Fruit fly (Drosophila melanogaster) whole organism, embryonic: ENCODE results near the gene ash1.

ENCODE experiments used
- Antp ChIP-seq: fragments of 200-800 bp; sonication (Bioruptor generic); optimal IDR thresholded peaks from 3 replicates; lab custom pipeline; 2016; ENCODE audit warnings: missing biosample characterization, missing genetic modification characterization
- CG10543 ChIP-seq: fragments of 200-800 bp; sonication (Bioruptor generic); optimal IDR thresholded peaks from 3 replicates; lab custom pipeline; 2017; ENCODE audit warnings: missing biosample characterization, mild to moderate bottlenecking, missing genetic modification characterization, moderate library complexity
- CG10654 ChIP-seq: fragments of 200-800 bp; sonication (Bioruptor generic); optimal IDR thresholded peaks from 2 replicates; lab custom pipeline; 2016; ENCODE audit warnings: missing biosample characterization, missing genetic modification characterization
- CG11560 ChIP-seq: fragments of 200-800 bp; sonication (Bioruptor generic); IDR thresholded peaks from 3 replicates; pipeline ENCODE4 v1.3.6; 2022; ENCODE audit warnings: missing biosample characterization, missing genetic modification characterization
- CG11723 ChIP-seq: fragments of 200-800 bp; sonication (Bioruptor generic); optimal IDR thresholded peaks from 2 replicates; lab custom pipeline; 2017; ENCODE audit warnings: missing biosample characterization, mild to moderate bottlenecking, missing genetic modification characterization
- CG12219 ChIP-seq: fragments of 200-800 bp; sonication (Bioruptor generic); optimal IDR thresholded peaks from 3 replicates; lab custom pipeline; 2018; ENCODE audit warnings: missing biosample characterization, mild to moderate bottlenecking, missing genetic modification characterization
- CG13624 ChIP-seq: fragments of 200-800 bp; sonication (Bioruptor generic); optimal IDR thresholded peaks from 2 replicates; lab custom pipeline; 2016; ENCODE audit warnings: missing biosample characterization, missing genetic modification characterization
- CG14050 ChIP-seq: fragments of 200-800 bp; sonication (Bioruptor generic); IDR thresholded peaks from 3 replicates; pipeline ENCODE4 v1.3.6; 2022; ENCODE audit warnings: missing biosample characterization, missing genetic modification characterization
- CG14441 ChIP-seq: fragments of 200-800 bp; sonication (Bioruptor generic); IDR thresholded peaks from 2 replicates; pipeline ENCODE4 v1.3.6; 2022; ENCODE audit warnings: missing biosample characterization, missing genetic modification characterization
- CG15696 ChIP-seq: fragments of 200-800 bp; sonication (Bioruptor generic); optimal IDR thresholded peaks from 2 replicates; lab custom pipeline; 2019; ENCODE audit warnings: missing biosample characterization, mild to moderate bottlenecking, missing genetic modification characterization, moderate library complexity
- CG17612 ChIP-seq: fragments of 200-800 bp; sonication (Bioruptor generic); IDR thresholded peaks from 2 replicates; pipeline ENCODE4 v1.3.6; 2022; ENCODE audit warnings: missing biosample characterization, missing genetic modification characterization
- CG17912 ChIP-seq: fragments of 200-800 bp; sonication (Bioruptor generic); optimal IDR thresholded peaks from 2 replicates; lab custom pipeline; 2018; ENCODE audit warnings: missing biosample characterization, mild to moderate bottlenecking, missing genetic modification characterization
- CG1832 ChIP-seq: fragments of 200-800 bp; sonication (Bioruptor generic); optimal IDR thresholded peaks from 2 replicates; lab custom pipeline; 2017; ENCODE audit warnings: missing biosample characterization, mild to moderate bottlenecking, missing genetic modification characterization, inconsistent platforms
- CG18599 ChIP-seq: fragments of 200-800 bp; sonication (Bioruptor generic); optimal IDR thresholded peaks from 3 replicates; lab custom pipeline; 2017; ENCODE audit warnings: missing biosample characterization, missing genetic modification characterization, mild to moderate bottlenecking, moderate library complexity, missing genetic modification reagents
- CG31441 ChIP-seq: fragments of 200-800 bp; sonication (Bioruptor generic); IDR thresholded peaks from 2 replicates; pipeline ENCODE4 v1.3.6; 2022; ENCODE audit warnings: missing biosample characterization, missing genetic modification characterization
- CG32767 ChIP-seq: fragments of 200-800 bp; sonication (Bioruptor generic); IDR thresholded peaks from 2 replicates; pipeline ENCODE4 v1.3.6; 2022; ENCODE audit warnings: missing biosample characterization, missing genetic modification characterization
- CG34422 ChIP-seq: fragments of 200-800 bp; sonication (Bioruptor generic); IDR thresholded peaks from 3 replicates; pipeline ENCODE4 v1.3.6; 2022; ENCODE audit warnings: missing biosample characterization, missing genetic modification characterization
- CG4360 ChIP-seq: fragments of 200-800 bp; sonication (Bioruptor generic); IDR thresholded peaks from 2 replicates; pipeline ENCODE4 v1.3.6; 2022; ENCODE audit warnings: missing biosample characterization, missing genetic modification characterization
- CG6689 ChIP-seq: fragments of 200-800 bp; sonication (Bioruptor generic); IDR thresholded peaks from 2 replicates; pipeline ENCODE4 v1.3.6; 2022; ENCODE audit warnings: missing biosample characterization, missing genetic modification characterization
- CG7987 ChIP-seq: fragments of 200-800 bp; sonication (Bioruptor generic); optimal IDR thresholded peaks from 2 replicates; lab custom pipeline; 2018; ENCODE audit warnings: missing biosample characterization, mild to moderate bottlenecking, missing genetic modification characterization, moderate library complexity
- CG8359 ChIP-seq: fragments of 200-800 bp; sonication (Bioruptor generic); optimal IDR thresholded peaks from 2 replicates; lab custom pipeline; 2017; ENCODE audit warnings: missing biosample characterization, mild to moderate bottlenecking, missing genetic modification characterization, borderline replicate concordance
- Camta ChIP-seq: fragments of 200-800 bp; sonication (Bioruptor generic); optimal IDR thresholded peaks from 2 replicates; lab custom pipeline; 2016; ENCODE audit warnings: missing biosample characterization, missing genetic modification characterization
- Eip74EF ChIP-seq, 2 experiments: fragments of 200-800 bp in 1 of 2; fragments of >200 bp in 1 of 2; sonication (Bioruptor generic) in 1 of 2; optimal IDR thresholded peaks; 2 replicates each; lab custom pipeline; 2017 to 2019; ENCODE audit warnings: missing biosample characterization in 2 of 2, missing genetic modification characterization in 2 of 2, mild to moderate bottlenecking in 1 of 2, moderate library complexity in 1 of 2
- Mes4 ChIP-seq: fragments of 200-800 bp; sonication (Bioruptor generic); optimal IDR thresholded peaks from 2 replicates; lab custom pipeline; 2016; ENCODE audit warnings: missing biosample characterization, missing genetic modification characterization
- NC2α ChIP-seq: fragments of 200-800 bp; sonication (Bioruptor generic); optimal IDR thresholded peaks from 2 replicates; lab custom pipeline; 2016; ENCODE audit warnings: missing biosample characterization, missing genetic modification characterization
- Nf-YB ChIP-seq: fragments of 200-800 bp; sonication (Bioruptor generic); optimal IDR thresholded peaks from 3 replicates; lab custom pipeline; 2019; ENCODE audit warnings: missing biosample characterization, mild to moderate bottlenecking, missing genetic modification characterization, moderate library complexity
- Rfx ChIP-seq: fragments of 200-800 bp; sonication (Bioruptor generic); IDR thresholded peaks from 2 replicates; pipeline ENCODE4 v1.3.6; 2022; ENCODE audit warnings: missing biosample characterization, missing genetic modification characterization
- Sox100B ChIP-seq: fragments of 200-800 bp; sonication (Bioruptor generic); optimal IDR thresholded peaks from 3 replicates; lab custom pipeline; 2018; ENCODE audit warnings: missing biosample characterization, mild to moderate bottlenecking, missing genetic modification characterization
- abd-A ChIP-seq: fragments of 200-800 bp; sonication (Bioruptor generic); optimal IDR thresholded peaks from 3 replicates; lab custom pipeline; 2019; ENCODE audit warnings: missing biosample characterization, mild to moderate bottlenecking, missing genetic modification characterization, moderate library complexity
- ac ChIP-seq: fragments of 200-800 bp; sonication (Bioruptor generic); optimal IDR thresholded peaks from 3 replicates; lab custom pipeline; 2017; ENCODE audit warnings: missing biosample characterization, mild to moderate bottlenecking, missing genetic modification characterization
- chif ChIP-seq, 2 experiments: fragments of 200-800 bp; sonication (Bioruptor generic); optimal IDR thresholded peaks; 3 replicates each; lab custom pipeline; 2016; ENCODE audit warnings: missing biosample characterization in 2 of 2, missing genetic modification characterization in 2 of 2
- dmrt99B ChIP-seq: fragments of 200-800 bp; sonication (Bioruptor generic); optimal IDR thresholded peaks from 2 replicates; lab custom pipeline; 2018; ENCODE audit warnings: missing biosample characterization, mild to moderate bottlenecking, missing genetic modification characterization, moderate library complexity
- dpn ChIP-seq, 2 experiments: fragments of 200-800 bp; sonication (Bioruptor generic); optimal IDR thresholded peaks; 3 replicates each; lab custom pipeline; 2016; ENCODE audit warnings: missing biosample characterization in 2 of 2, missing genetic modification characterization in 2 of 2
- eyg ChIP-seq: fragments of 200-800 bp; sonication (Bioruptor generic); optimal IDR thresholded peaks from 3 replicates; lab custom pipeline; 2016; ENCODE audit warnings: missing biosample characterization, missing genetic modification characterization
- gcm ChIP-seq: fragments of 200-800 bp; sonication (Bioruptor generic); optimal IDR thresholded peaks from 2 replicates; lab custom pipeline; 2019; ENCODE audit warnings: missing biosample characterization, mild to moderate bottlenecking, missing genetic modification characterization, moderate library complexity
- grn ChIP-seq: fragments of 200-800 bp; sonication (Bioruptor generic); optimal IDR thresholded peaks from 3 replicates; lab custom pipeline; 2017; ENCODE audit warnings: missing biosample characterization, missing genetic modification characterization
- kah ChIP-seq: fragments of 200-800 bp; sonication (Bioruptor generic); optimal IDR thresholded peaks from 2 replicates; lab custom pipeline; 2018; ENCODE audit warnings: missing biosample characterization, mild to moderate bottlenecking, missing genetic modification characterization
- ken ChIP-seq: fragments of 200-800 bp; sonication (Bioruptor generic); IDR thresholded peaks from 3 replicates; pipeline ENCODE4 v1.3.6; 2022; ENCODE audit warnings: missing biosample characterization, missing genetic modification characterization
- lab ChIP-seq: fragments of 200-800 bp; sonication (Bioruptor generic); optimal IDR thresholded peaks from 3 replicates; lab custom pipeline; 2017; ENCODE audit warnings: missing biosample characterization, missing genetic modification characterization, mild to moderate bottlenecking, moderate library complexity, missing genetic modification reagents
- oc ChIP-seq: fragments of 200-800 bp; sonication (Bioruptor generic); optimal IDR thresholded peaks from 2 replicates; lab custom pipeline; 2018; ENCODE audit warnings: missing biosample characterization, mild to moderate bottlenecking, missing genetic modification characterization, moderate library complexity
- pan ChIP-seq, 4 experiments: fragments of >200 bp in 3 of 4; fragments of 200-800 bp in 1 of 4; sonication (Bioruptor generic) in 1 of 4; optimal IDR thresholded peaks in 3 of 4; IDR thresholded peaks in 1 of 4; 2 replicates each; pipeline versions ENCODE4 v1.3.6 to Lab custom; 2017 to 2022; ENCODE audit warnings: missing biosample characterization in 2 of 4, missing genetic modification characterization in 2 of 4, mixed read lengths in 1 of 4
- run ChIP-seq: fragments of 200-800 bp; sonication (Bioruptor generic); optimal IDR thresholded peaks from 3 replicates; lab custom pipeline; 2018; ENCODE audit warnings: missing biosample characterization, mild to moderate bottlenecking, missing genetic modification characterization
- sd ChIP-seq: fragments of 200-800 bp; sonication (Bioruptor generic); optimal IDR thresholded peaks from 3 replicates; lab custom pipeline; 2018; ENCODE audit warnings: missing biosample characterization, mild to moderate bottlenecking, missing genetic modification characterization, moderate library complexity
- slp2 ChIP-seq: fragments of 200-800 bp; sonication (Bioruptor generic); optimal IDR thresholded peaks from 2 replicates; lab custom pipeline; 2016; ENCODE audit warnings: missing biosample characterization, missing genetic modification characterization
- sqz ChIP-seq: fragments of 200-800 bp; sonication (Bioruptor generic); optimal IDR thresholded peaks from 3 replicates; lab custom pipeline; 2018; ENCODE audit warnings: missing biosample characterization, mild to moderate bottlenecking, missing genetic modification characterization
- tap ChIP-seq: fragments of 200-800 bp; optimal IDR thresholded peaks from 3 replicates; lab custom pipeline; 2019; ENCODE audit warnings: missing biosample characterization, mild to moderate bottlenecking, missing genetic modification characterization, moderate library complexity
- trem ChIP-seq: fragments of 200-800 bp; optimal IDR thresholded peaks from 3 replicates; lab custom pipeline; 2019; ENCODE audit warnings: missing biosample characterization, mild to moderate bottlenecking, missing genetic modification characterization, moderate library complexity
- vvl ChIP-seq: fragments of 200-800 bp; sonication (Bioruptor generic); IDR thresholded peaks from 2 replicates; pipeline ENCODE4 v1.3.6; 2022; ENCODE audit warnings: missing biosample characterization, missing genetic modification characterization
- zfh1 ChIP-seq: fragments of 200-800 bp; sonication (Bioruptor generic); IDR thresholded peaks from 3 replicates; pipeline ENCODE4 v1.3.6; 2022; ENCODE audit warnings: missing biosample characterization, missing genetic modification characterization

ash1 gene

DNA sequence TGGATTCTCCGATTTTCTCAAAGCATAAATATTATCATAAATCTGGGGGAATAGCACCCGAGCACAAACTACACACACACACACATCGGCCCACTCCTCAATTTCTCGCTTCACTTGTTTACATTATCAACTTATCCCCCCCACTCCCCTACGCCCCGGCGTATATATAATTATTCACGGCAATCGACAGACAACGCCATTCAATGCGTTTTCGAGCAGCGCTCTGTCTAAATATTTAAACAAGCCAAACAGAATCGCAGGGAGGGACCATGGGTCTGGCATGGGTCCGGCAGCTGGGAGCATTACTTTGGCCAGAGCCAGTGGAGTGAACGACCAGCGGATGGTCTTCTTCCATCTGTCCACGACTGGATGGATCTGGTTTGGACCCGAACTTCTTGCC, 22.9 kb downstream of the ash1 start (continued):
- TF ChIP-seq CG34422 (GFP tag; lab: Robert Waterston, UW): no peak
- TF ChIP-seq ac: peak; percentile 12
- TF ChIP-seq Nf-YB (GFP tag; lab: Kevin White, UChicago): peak; percentile 28
- TF ChIP-seq CG7987 (GFP tag; lab: Kevin White, UChicago): peak; percentile 65
- TF ChIP-seq zfh1 (GFP tag; lab: Robert Waterston, UW): peak; percentile 42; the same call in 1 of the 3 replicates
- TF ChIP-seq ken: no peak
- TF ChIP-seq CG4360 (GFP tag; lab: Robert Waterston, UW): no peak
- TF ChIP-seq abd-A: peak; percentile 90
- peak; percentile 49 for TF ChIP-seq dmrt99B (tag; lab: Kevin White, UChicago)
- peak; percentile 47 for TF ChIP-seq oc (tag; lab: Kevin White, UChicago)
- TF ChIP-seq eyg (GFP tag; lab: Kevin White, UChicago): peak; percentile 35
- peak; percentile 4 to 25 for TF ChIP-seq chif (GFP tag; optimal IDR thresholded peaks at IDR 0.05; lab: Kevin White, UChicago)
- TF ChIP-seq lab: peak; percentile 57
- peak in 1 of 2 experiments; percentile 35 for TF ChIP-seq Eip74EF (GFP tag; optimal IDR thresholded peaks at IDR 0.05; lab: Kevin White, UChicago)
- peak; percentile 18; the same call in 1 of the 2 replicates for TF ChIP-seq Rfx
- TF ChIP-seq pan (optimal IDR thresholded peaks at IDR 0.05; lab: Kevin White, UChicago): no peak
- no peak for TF ChIP-seq pan (GFP tag; optimal IDR thresholded peaks at IDR 0.05 in 1 of 2, IDR thresholded peaks at IDR 0.05 in 1 of 2)
- peak; percentile 39 for TF ChIP-seq tap
- peak; percentile 47 for TF ChIP-seq Sox100B (GFP tag; lab: Kevin White, UChicago)
- peak; percentile 28 for TF ChIP-seq CG18599 (GFP tag; lab: Kevin White, UChicago)
- peak; percentile 64 for TF ChIP-seq sd (tag; lab: Kevin White, UChicago)
- TF ChIP-seq NC2α (GFP tag; lab: Kevin White, UChicago): peak; percentile 29
- no peak for TF ChIP-seq CG14441 (GFP tag; lab: Robert Waterston, UW)
- TF ChIP-seq slp2 (GFP tag; lab: Kevin White, UChicago): peak; percentile 1
- TF ChIP-seq CG32767 (GFP tag; lab: Robert Waterston, UW): peak; percentile 28; the same call in 1 of the 2 replicates
- peak; percentile 75 for TF ChIP-seq CG10543 (GFP tag; lab: Kevin White, UChicago)
- TF ChIP-seq gcm (GFP tag; lab: Kevin White, UChicago): peak; percentile 48
- no peak for TF ChIP-seq trem (tag; lab: Kevin White, UChicago)
- TF ChIP-seq sqz (GFP tag; lab: Kevin White, UChicago): peak; percentile 24
- peak; percentile 1 for TF ChIP-seq grn (GFP tag; lab: Kevin White, UChicago)
- TF ChIP-seq CG12219 (GFP tag; lab: Kevin White, UChicago): peak; percentile 44
- peak; percentile 42 for TF ChIP-seq CG15696
- peak; percentile 46; the same call in 1 of the 2 replicates for TF ChIP-seq vvl (GFP tag; lab: Robert Waterston, UW)
- TF ChIP-seq dpn (GFP tag; optimal IDR thresholded peaks at IDR 0.05; lab: Kevin White, UChicago): peak in 1 of 2 experiments; percentile 5
- peak; percentile 44 for TF ChIP-seq CG11723
- TF ChIP-seq Mes4 (GFP tag; lab: Kevin White, UChicago): peak; percentile 41
- peak; percentile 15; the same call in 1 of the 2 replicates for TF ChIP-seq CG6689 (GFP tag; lab: Robert Waterston, UW)
- TF ChIP-seq CG14050 (GFP tag; lab: Robert Waterston, UW): peak; percentile 23; the same call in 2 of the 3 replicates
- TF ChIP-seq CG17612 (GFP tag; lab: Robert Waterston, UW): 0 out of 2 replicates have a peak, but pooled peaks have one; percentile 21
- TF ChIP-seq CG11560 (tag; lab: Robert Waterston, UW): no peak
- TF ChIP-seq CG13624 (GFP tag; lab: Kevin White, UChicago): no peak
- peak; percentile 8 for TF ChIP-seq CG10654
- peak; percentile 31 for TF ChIP-seq CG8359
- TF ChIP-seq CG1832: no peak
- TF ChIP-seq CG17912 (GFP tag; lab: Kevin White, UChicago): peak; percentile 32
- TF ChIP-seq run (tag; lab: Kevin White, UChicago): no peak
- TF ChIP-seq Camta (GFP tag; lab: Kevin White, UChicago): peak; percentile 17
- no peak for TF ChIP-seq CG31441
- peak; percentile 5 for TF ChIP-seq kah
- peak; percentile 13 for TF ChIP-seq Antp (GFP tag; lab: Kevin White, UChicago)
